Fruit fly (Drosophila melanogaster): ENCODE measurements around the gene SdhD.

The SdhD gene

DNA sequence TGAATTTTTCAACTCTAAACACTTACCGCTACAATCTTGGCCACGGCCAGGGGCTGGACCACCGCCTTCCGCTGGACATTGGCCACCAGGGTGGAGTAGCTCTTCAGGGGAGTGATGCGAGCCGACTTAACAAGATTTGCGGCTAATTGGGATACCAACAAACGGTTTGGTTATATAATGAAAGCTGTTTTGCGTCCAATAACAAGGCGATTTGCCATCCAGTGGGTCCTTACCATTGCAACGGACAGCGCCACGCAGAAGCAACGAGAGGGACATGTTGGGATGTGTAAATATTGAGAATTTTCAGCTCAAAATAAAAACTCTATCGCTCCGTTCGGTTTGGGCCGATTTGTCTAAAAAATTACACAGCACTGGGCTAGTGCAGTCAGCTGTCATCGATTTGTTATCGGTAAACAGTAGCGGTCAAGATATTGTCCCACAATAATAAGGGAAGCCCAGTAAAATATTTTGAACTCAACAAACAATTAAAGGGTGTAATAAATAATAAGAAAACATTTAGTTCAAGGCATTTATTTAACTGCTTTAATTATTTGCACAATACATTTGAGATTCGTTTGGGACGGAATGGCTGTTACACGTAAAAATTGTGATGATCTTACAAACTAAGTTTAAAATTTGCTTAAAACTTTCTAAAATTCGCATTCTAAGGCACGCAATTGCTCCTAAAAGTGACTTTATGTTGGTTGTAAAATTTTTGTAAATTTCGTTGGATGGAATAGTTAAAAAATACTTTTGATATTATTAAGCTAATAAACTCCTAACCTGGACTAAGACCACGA lies at the start of gene SdhD:
TSS of gene SdhD (minus strand) at position 382 of the 800 bp plus-strand sequence.
- TF ChIP-seq dsf (GFP tag; optimal IDR thresholded peaks at IDR 0.05; ENCODE audit: borderline replicate concordance) = no peak
- TF ChIP-seq foxo (GFP tag; optimal IDR thresholded peaks at IDR 0.05) = peak in 1 of 2 experiments; percentile 50
- peak; percentile 15 for TF ChIP-seq fru (GFP tag; optimal IDR thresholded peaks at IDR 0.05)
- TF ChIP-seq woc (GFP tag; optimal IDR thresholded peaks at IDR 0.05) = no peak
- TF ChIP-seq br (GFP tag; optimal IDR thresholded peaks at IDR 0.05) = peak; percentile 54
- TF ChIP-seq usp (GFP tag; optimal IDR thresholded peaks at IDR 0.05) = no peak
- peak; percentile 31 for TF ChIP-seq Sp1 (GFP tag; optimal IDR thresholded peaks at IDR 0.05)
- TF ChIP-seq Hnf4 (GFP tag; optimal IDR thresholded peaks at IDR 0.05) = peak; percentile 72
- peak; percentile 84 for TF ChIP-seq Hr83 (GFP tag; optimal IDR thresholded peaks at IDR 0.05; ENCODE audit: poor library complexity, severe bottlenecking)
- peak; percentile 15 for TF ChIP-seq Myc (optimal IDR thresholded peaks at IDR 0.05)
- TF ChIP-seq rgr (GFP tag; optimal IDR thresholded peaks at IDR 0.05) = peak; percentile 52
- no peak for TF ChIP-seq dmrt93B (GFP tag; optimal IDR thresholded peaks at IDR 0.05)
- no peak for TF ChIP-seq jim (GFP tag; optimal IDR thresholded peaks at IDR 0.05)
- TF ChIP-seq CG32264 (GFP tag; optimal IDR thresholded peaks at IDR 0.05) = no peak
- no peak for TF ChIP-seq Rel (GFP tag; optimal IDR thresholded peaks at IDR 0.05)
- peak; percentile 88 for TF ChIP-seq Rel (tag; optimal IDR thresholded peaks at IDR 0.05)
- TF ChIP-seq OdsH (GFP tag; optimal IDR thresholded peaks at IDR 0.05) = peak; percentile 48
- TF ChIP-seq Jra (GFP tag; optimal IDR thresholded peaks at IDR 0.05) = peak; percentile 57
- peak; percentile 21 for TF ChIP-seq sv (GFP tag; optimal IDR thresholded peaks at IDR 0.05)
- TF ChIP-seq h (GFP tag; optimal IDR thresholded peaks at IDR 0.05) = peak; percentile 39
- TF ChIP-seq ey (GFP tag; optimal IDR thresholded peaks at IDR 0.05) = peak; percentile 18

DNA sequence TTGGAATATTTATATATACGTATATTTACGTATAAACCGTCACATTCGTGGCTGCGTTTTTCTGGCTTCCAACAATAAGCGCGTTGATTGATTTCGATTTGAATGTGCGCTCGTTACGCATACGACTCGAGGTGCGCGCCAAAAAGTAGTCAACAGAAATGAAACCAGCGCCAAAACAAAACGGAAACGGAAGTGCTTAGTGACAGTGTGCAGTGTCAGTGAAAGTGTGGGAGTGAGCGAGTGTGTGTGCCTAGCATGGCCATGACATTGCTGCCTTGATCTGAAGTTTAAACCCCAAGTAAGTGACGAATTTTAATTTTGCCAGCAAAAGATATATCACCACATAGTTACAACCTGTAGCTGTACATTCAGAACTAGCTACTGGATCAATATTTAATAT lies 43.3 kb upstream of the SdhD start, which contains the start of gene CG34355:
TSS of gene CG34355 (plus strand) at position 192 of the 400 bp plus-strand sequence.
- no peak for TF ChIP-seq HLH106 (tag; optimal IDR thresholded peaks at IDR 0.05)
- peak; percentile 21 for TF ChIP-seq CG9705 (GFP tag; optimal IDR thresholded peaks at IDR 0.05)

DNA sequence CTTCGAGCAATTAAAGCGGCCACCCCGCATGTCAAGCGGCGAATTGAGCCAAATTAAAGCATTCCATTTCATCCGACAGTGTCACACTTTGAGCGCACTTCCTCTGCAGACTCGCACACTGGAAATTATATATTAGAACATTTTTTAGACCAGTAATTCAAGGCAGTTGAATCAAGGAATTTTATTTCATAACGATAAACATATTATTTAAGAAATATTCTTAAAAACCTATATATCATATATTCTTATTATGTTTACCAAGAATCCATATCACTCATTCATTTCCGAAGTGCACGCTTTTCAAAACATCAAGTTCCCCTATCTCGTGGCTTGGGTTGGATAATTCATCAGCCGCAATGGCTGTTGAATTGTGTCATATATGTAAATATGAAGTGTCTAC lies 31.1 kb upstream of the SdhD start:
- TF ChIP-seq Hr78 (GFP tag; optimal IDR thresholded peaks at IDR 0.05) (no peak), tai (GFP tag; optimal IDR thresholded peaks at IDR 0.05) (no peak), psq (GFP tag; optimal IDR thresholded peaks at IDR 0.05) (peak; percentile 24), foxo (GFP tag; optimal IDR thresholded peaks at IDR 0.05) (no peak), OdsH (GFP tag; optimal IDR thresholded peaks at IDR 0.05) (peak; percentile 24)

DNA sequence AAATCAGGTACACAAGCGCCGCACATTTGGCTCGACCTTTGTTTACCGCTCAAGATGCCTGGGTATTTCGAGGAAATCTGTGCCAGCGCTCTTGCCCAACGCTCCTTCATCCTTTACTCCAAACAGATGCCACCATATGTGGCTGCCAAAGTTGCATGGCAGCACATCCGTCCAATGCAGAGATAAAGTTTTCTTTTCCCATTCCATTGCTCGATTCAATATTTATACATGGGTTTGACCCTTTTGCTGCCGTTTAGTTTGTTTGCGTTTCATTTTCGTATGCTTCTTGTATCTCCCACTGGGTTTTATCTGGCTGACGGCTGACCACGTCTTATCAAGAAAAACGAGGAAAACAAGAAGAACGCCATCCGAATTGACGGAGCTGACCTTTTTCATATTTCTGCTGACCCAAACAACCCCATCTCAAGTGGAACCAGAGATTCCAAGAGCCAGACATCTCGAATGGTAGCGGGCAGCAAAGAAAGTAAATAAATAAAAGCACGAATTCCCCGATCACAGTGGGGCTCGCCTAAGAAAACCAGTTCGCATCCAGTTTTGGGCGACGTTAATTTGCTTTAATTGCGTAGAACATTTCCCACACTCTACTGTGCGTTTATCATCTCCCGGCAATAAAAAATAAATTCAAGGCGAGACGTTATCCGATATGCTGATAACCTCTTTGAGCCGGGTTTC lies 30.2 kb upstream of the SdhD start:
- TF ChIP-seq h (GFP tag; optimal IDR thresholded peaks at IDR 0.05) (peak; percentile 9), Hr83 (GFP tag; optimal IDR thresholded peaks at IDR 0.05; ENCODE audit: poor library complexity, severe bottlenecking) (no peak), Rel (GFP tag; optimal IDR thresholded peaks at IDR 0.05) (no peak), Rel (tag; optimal IDR thresholded peaks at IDR 0.05) (peak; percentile 87)

DNA sequence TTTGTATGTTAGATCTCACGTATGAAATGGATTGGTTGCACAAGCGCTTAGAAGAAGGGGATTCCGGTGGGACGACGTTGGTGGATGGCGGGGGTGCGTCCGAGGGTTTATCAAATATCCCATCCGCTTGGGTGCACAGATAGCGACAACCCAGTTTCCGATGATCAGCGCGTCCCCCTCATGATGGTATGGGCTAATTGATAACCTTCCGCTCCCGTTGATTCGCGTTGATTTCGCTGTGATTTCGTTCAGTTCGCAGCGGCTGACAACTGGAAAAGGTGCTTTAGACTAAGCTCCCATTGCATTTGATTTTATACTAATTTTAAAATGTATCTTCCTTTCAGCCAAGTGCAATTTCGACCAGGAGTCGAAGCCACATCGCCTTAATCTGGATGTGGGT lies 29.2 kb upstream of the SdhD start:
- TF ChIP-seq dl (GFP tag; optimal IDR thresholded peaks at IDR 0.05; ENCODE audit: insufficient read depth in 1 of 2, partially characterized antibody in 2 of 2) = no peak
- no peak for TF ChIP-seq Rel (GFP tag; optimal IDR thresholded peaks at IDR 0.05)
- peak; percentile 52 for TF ChIP-seq Rel (tag; optimal IDR thresholded peaks at IDR 0.05)
- TF ChIP-seq h (GFP tag; optimal IDR thresholded peaks at IDR 0.05) = no peak
- TF ChIP-seq Dfd (GFP tag; optimal IDR thresholded peaks at IDR 0.05) = no peak

Data from whole organism, wandering third instar larva.